Worm (Caenorhabditis elegans): ENCODE measurements around the gene ZK1320.2.

Gene ZK1320.2

ce11 chrII:9646122-9646555, 12.7 kb downstream of the ZK1320.2 start (continued):
- TF ChIP-seq mes-4 (tag; optimal IDR thresholded peaks at IDR 0.05) (no peak), Y53G8AR.9 (GFP tag; conservative IDR thresholded peaks at IDR 0.05) (no peak), ceh-79 (tag; optimal IDR thresholded peaks at IDR 0.05) (no peak), attf-5 (GFP tag; optimal IDR thresholded peaks at IDR 0.05) (peak; percentile 67), tbp1 (GFP tag; optimal IDR thresholded peaks at IDR 0.05) (no peak), K12H6.12 (tag; optimal IDR thresholded peaks at IDR 0.05) (peak; percentile 61), nhr-90 (tag; optimal IDR thresholded peaks at IDR 0.05) (no peak), B0336.3 (GFP tag; IDR thresholded peaks at IDR 0.05) (peak; percentile 16; the same call in 1 of the 2 replicates), aptf-2 (GFP tag; conservative IDR thresholded peaks at IDR 0.05) (no peak), lsy-27 (tag; optimal IDR thresholded peaks at IDR 0.05; ENCODE audit: borderline replicate concordance, insufficient read depth) (no peak), die-1 (tag; optimal IDR thresholded peaks at IDR 0.05) (no peak), T26A5.8 (tag; optimal IDR thresholded peaks at IDR 0.05) (no peak), B0261.1 (tag; optimal IDR thresholded peaks at IDR 0.05) (no peak), nhr-27 (tag; optimal IDR thresholded peaks at IDR 0.05) (peak; percentile 10), F23B12.7 (tag; optimal IDR thresholded peaks at IDR 0.05; ENCODE audit: insufficient read depth) (no peak), F57C9.4 (tag; optimal IDR thresholded peaks at IDR 0.05) (no peak), pbrm-1 (GFP tag; IDR thresholded peaks at IDR 0.05) (peak; percentile 21; the same call in 1 of the 2 replicates), attf-3 (GFP tag; conservative IDR thresholded peaks at IDR 0.05) (peak; percentile 26; the same call in 1 of the 2 replicates), Y56A3A.18 (GFP tag; IDR thresholded peaks at IDR 0.05) (no peak), tlf-1 (GFP tag; optimal IDR thresholded peaks at IDR 0.05) (no peak), xnd-1 (tag; optimal IDR thresholded peaks at IDR 0.05) (no peak), sptf-2 (GFP tag; optimal IDR thresholded peaks at IDR 0.05) (no peak), aptf-3 (GFP tag; IDR thresholded peaks at IDR 0.05) (no peak), hsf-1 (GFP tag; IDR thresholded peaks at IDR 0.05) (no peak), pha-4 (tag; optimal IDR thresholded peaks at IDR 0.05) (no peak), chd-7 (tag; optimal IDR thresholded peaks at IDR 0.05) (peak; percentile 45), lir-1 (GFP tag; conservative IDR thresholded peaks at IDR 0.05) (no peak), lin-26 (GFP tag; IDR thresholded peaks at IDR 0.05) (peak; percentile 68; the same call in 1 of the 2 replicates), D2030.7 (GFP tag; IDR thresholded peaks at IDR 0.05) (no peak), Y53F4B.3 (GFP tag; IDR thresholded peaks at IDR 0.05) (no peak), unc-130 (GFP tag; optimal IDR thresholded peaks at IDR 0.05) (no peak), madf-3 (GFP tag; IDR thresholded peaks at IDR 0.05) (no peak), bed-2 (GFP tag; IDR thresholded peaks at IDR 0.05) (no peak), madf-6 (GFP tag; IDR thresholded peaks at IDR 0.05) (no peak), Y95B8A.8 (GFP tag; IDR thresholded peaks at IDR 0.05) (no peak), mcd-1 (GFP tag; IDR thresholded peaks at IDR 0.05) (peak; percentile 60), egrh-3 (GFP tag; IDR thresholded peaks at IDR 0.05) (peak; percentile 46; the same call in 1 of the 2 replicates), somi-1 (GFP tag; optimal IDR thresholded peaks at IDR 0.05) (peak; percentile 48), efl-1 (GFP tag; optimal IDR thresholded peaks at IDR 0.05) (no peak), snpc-3.4 (tag; optimal IDR thresholded peaks at IDR 0.05) (no peak), hrde-1 (tag; optimal IDR thresholded peaks at IDR 0.05; ENCODE audit: borderline replicate concordance) (no peak), F10E7.11 (tag; optimal IDR thresholded peaks at IDR 0.05) (no peak), nfyb-1 (GFP tag; IDR thresholded peaks at IDR 0.05) (peak; percentile 64; the same call in 1 of the 2 replicates), ztf-6 (GFP tag; IDR thresholded peaks at IDR 0.05) (no peak), rcor-1 (GFP tag; IDR thresholded peaks at IDR 0.05) (peak; percentile 65; the same call in 1 of the 2 replicates), ztf-3 (GFP tag; optimal IDR thresholded peaks at IDR 0.05) (no peak), F55B11.4 (tag; optimal IDR thresholded peaks at IDR 0.05; ENCODE audit: borderline replicate concordance, insufficient read depth) (no peak), ceh-27 (GFP tag; optimal IDR thresholded peaks at IDR 0.05) (peak; percentile 70), lag-1 (GFP tag; IDR thresholded peaks at IDR 0.05) (no peak)

All from whole organism, young adult.